Fruit fly (Drosophila melanogaster) whole organism, pupa: ENCODE data around the gene CG43610.

Experiments
- CG12605 ChIP-seq: fragments of 200-800 bp; sonication (Bioruptor generic); IDR thresholded peaks from 2 replicates; pipeline ENCODE4 v1.3.6; 2022; ENCODE audit warnings: missing biosample characterization, missing genetic modification characterization
- CG9948 ChIP-seq: fragments of 200-800 bp; sonication (Bioruptor generic); optimal IDR thresholded peaks from 2 replicates; lab custom pipeline; 2018; ENCODE audit warnings: missing biosample characterization, mild to moderate bottlenecking, missing genetic modification characterization, moderate library complexity

dm6 chr2L:6797408-6797807 is 1.6 kb upstream of the CG43610 start:
- no peak for TF ChIP-seq CG12605
- TF ChIP-seq CG9948 (tag; lab: Kevin White, UChicago): no peak
